Worm (Caenorhabditis elegans): ENCODE measurements around the gene C09B9.7.

Gene C09B9.7

DNA sequence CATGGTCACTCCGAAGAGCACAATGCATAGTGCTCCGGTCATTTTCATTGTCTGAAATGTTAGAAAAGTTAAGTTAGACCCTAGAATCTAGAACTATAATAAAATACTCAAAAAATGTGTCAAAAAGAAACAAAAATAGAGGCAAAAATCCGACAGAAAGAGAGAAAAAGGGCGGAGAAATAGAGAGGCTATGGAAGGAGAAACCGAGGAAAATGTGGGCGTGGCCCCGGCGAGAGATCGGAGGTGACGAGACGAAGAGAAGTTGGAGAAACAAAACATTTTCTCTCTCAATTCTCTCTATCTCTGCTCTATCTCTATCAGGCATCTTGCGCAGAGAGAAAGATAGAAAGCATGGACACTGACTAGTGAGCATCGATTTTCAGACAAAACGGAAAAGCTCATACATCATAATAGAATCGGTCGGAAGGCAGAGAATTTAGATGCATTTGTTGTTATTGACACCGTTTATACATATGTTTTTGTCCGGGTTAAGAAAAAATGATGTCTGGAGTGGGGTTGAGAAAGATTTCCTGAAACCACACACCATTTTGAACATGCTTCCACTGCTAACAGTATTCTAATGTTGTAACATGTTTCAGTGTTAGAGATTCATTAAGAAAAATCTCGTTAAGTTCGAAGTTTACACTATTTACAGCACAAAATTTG lies 42.5 kb upstream of the C09B9.7 start, which contains the start of gene C02B10.3 (continued):
- TF ChIP-seq jun-1 (tag; optimal IDR thresholded peaks at IDR 0.05) (no peak), hmg-1.1 (GFP tag; IDR thresholded peaks at IDR 0.05) (peak; percentile 49; the same call in 1 of the 2 replicates)

ce11 chrIV:5101945-5102344 lies 41.1 kb upstream of the C09B9.7 start:
- TF ChIP-seq Y75B8A.6 (GFP tag; IDR thresholded peaks at IDR 0.05) = no peak
- no peak for TF ChIP-seq nhr-6 (tag; optimal IDR thresholded peaks at IDR 0.05)
- TF ChIP-seq nhr-48 (tag; optimal IDR thresholded peaks at IDR 0.05) = no peak
- no peak for TF ChIP-seq ceh-44 (GFP tag; IDR thresholded peaks at IDR 0.05)
- TF ChIP-seq tra-1 (GFP tag; IDR thresholded peaks at IDR 0.05) = no peak
- no peak for TF ChIP-seq lin-39 (tag; optimal IDR thresholded peaks at IDR 0.05)
- TF ChIP-seq mxl-2 (GFP tag; conservative IDR thresholded peaks at IDR 0.05) = no peak
- TF ChIP-seq ces-1 (GFP tag; optimal IDR thresholded peaks at IDR 0.05) = no peak
- no peak for TF ChIP-seq dmd-9 (GFP tag; IDR thresholded peaks at IDR 0.05)
- no peak for TF ChIP-seq php-3 (GFP tag; IDR thresholded peaks at IDR 0.05)
- TF ChIP-seq zip-11 (GFP tag; IDR thresholded peaks at IDR 0.05) = no peak
- TF ChIP-seq hif-1 (tag; optimal IDR thresholded peaks at IDR 0.05) = no peak
- no peak for TF ChIP-seq zag-1 (tag; optimal IDR thresholded peaks at IDR 0.05)
- TF ChIP-seq aly-2 (tag; optimal IDR thresholded peaks at IDR 0.05) = no peak
- no peak for TF ChIP-seq T26A8.4 (GFP tag; IDR thresholded peaks at IDR 0.05)
- TF ChIP-seq ama-1 (optimal IDR thresholded peaks at IDR 0.05) = no peak
- no peak for TF ChIP-seq nhr-111 (GFP tag; optimal IDR thresholded peaks at IDR 0.05)

DNA sequence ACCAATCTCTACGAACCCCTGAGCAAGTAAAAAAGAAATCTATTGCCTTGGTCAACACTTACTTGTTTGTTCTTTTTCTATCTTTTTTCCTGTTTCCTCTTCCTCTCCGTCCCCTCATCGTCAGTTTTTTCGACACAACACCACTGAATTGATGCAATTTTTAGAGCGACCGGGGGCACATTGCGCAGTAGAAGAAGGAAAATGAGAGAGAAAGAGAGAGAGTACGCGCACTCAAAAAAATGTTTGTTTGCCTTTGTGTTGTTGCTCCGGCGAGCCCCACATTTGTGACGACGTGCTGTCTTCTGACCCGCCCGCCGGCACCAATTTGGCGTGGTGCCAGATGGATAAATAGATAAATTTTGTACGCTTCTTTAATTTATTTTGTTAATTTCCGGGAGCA lies 39.3 kb upstream of the C09B9.7 start:
- TF ChIP-seq fkh-10 (GFP tag; optimal IDR thresholded peaks at IDR 0.05) (no peak), ZK546.5 (tag; optimal IDR thresholded peaks at IDR 0.05) (no peak), ctbp-1 (GFP tag; IDR thresholded peaks at IDR 0.05) (peak; percentile 55; the same call in 1 of the 2 replicates), nhr-111 (GFP tag; optimal IDR thresholded peaks at IDR 0.05) (no peak), mxl-2 (GFP tag; conservative IDR thresholded peaks at IDR 0.05) (no peak), unc-130 (GFP tag; optimal IDR thresholded peaks at IDR 0.05) (no peak), nhr-42 (GFP tag; IDR thresholded peaks at IDR 0.05) (no peak), mes-2 (tag; optimal IDR thresholded peaks at IDR 0.05; ENCODE audit: poor library complexity, severe bottlenecking) (no peak), dmd-6 (GFP tag; IDR thresholded peaks at IDR 0.05) (no peak), jun-1 (tag; optimal IDR thresholded peaks at IDR 0.05) (no peak), aha-1 (tag) (peak; percentile 78), unc-62 (GFP tag; optimal IDR thresholded peaks at IDR 0.05 in 1 of 2) (peak in 1 of 2 experiments; percentile 47), unc-62 (tag; optimal IDR thresholded peaks at IDR 0.05) (no peak), nhr-25 (tag; optimal IDR thresholded peaks at IDR 0.05; ENCODE audit: borderline replicate concordance, insufficient read depth) (no peak), F49E8.2 (tag; optimal IDR thresholded peaks at IDR 0.05; ENCODE audit: borderline replicate concordance) (no peak), saeg-2 (GFP tag; IDR thresholded peaks at IDR 0.05) (no peak), ztf-11 (tag; optimal IDR thresholded peaks at IDR 0.05) (no peak), egl-27 (tag; optimal IDR thresholded peaks at IDR 0.05) (no peak), mep-1 (tag; optimal IDR thresholded peaks at IDR 0.05) (peak; percentile 33), ceh-62 (tag; optimal IDR thresholded peaks at IDR 0.05) (no peak), spr-3 (GFP tag; optimal IDR thresholded peaks at IDR 0.05) (no peak), Y5F2A.4 (GFP tag; optimal IDR thresholded peaks at IDR 0.05) (no peak), zag-1 (tag; optimal IDR thresholded peaks at IDR 0.05) (no peak), T26A8.4 (GFP tag; IDR thresholded peaks at IDR 0.05) (no peak), rbr-2 (tag; optimal IDR thresholded peaks at IDR 0.05) (peak; percentile 45), Y105C5A.15 (GFP tag; IDR thresholded peaks at IDR 0.05) (no peak), pqm-1 (tag; optimal IDR thresholded peaks at IDR 0.05) (no peak), lsy-2 (tag; optimal IDR thresholded peaks at IDR 0.05) (peak in 1 of 2 experiments; percentile 38), madf-9 (GFP tag; conservative IDR thresholded peaks at IDR 0.05) (no peak), ces-1 (GFP tag; optimal IDR thresholded peaks at IDR 0.05) (no peak)
